Fruit fly (Drosophila melanogaster) whole organism, adult: ENCODE data around the gene CG31869.

ENCODE experiments used
- CG11617 ChIP-seq: fragments of 200-800 bp; sonication (Bioruptor generic); optimal IDR thresholded peaks from 2 replicates; lab custom pipeline; 2017; ENCODE audit warnings: mild to moderate bottlenecking, missing biosample characterization, missing genetic modification reagents, missing genetic modification characterization
- Hr96 ChIP-seq: fragments of 200-800 bp; sonication (Bioruptor generic); optimal IDR thresholded peaks from 2 replicates; lab custom pipeline; 2016; ENCODE audit warnings: missing biosample characterization, missing genetic modification characterization
- cic ChIP-seq: fragments of 200-800 bp; sonication (Bioruptor generic); optimal IDR thresholded peaks from 2 replicates; lab custom pipeline; 2017; ENCODE audit warnings: missing biosample characterization, mild to moderate bottlenecking, missing genetic modification characterization, moderate library complexity
- kay ChIP-seq: fragments of 200-800 bp; sonication (Bioruptor generic); peaks from one replicate; lab custom pipeline; 2016; ENCODE audit warnings: missing biosample characterization, missing genetic modification characterization, borderline replicate concordance

dm6 chr2L:10732343-10732808, 68.5 kb downstream of the CG31869 start, which contains the start of the genes EMC3 and Dpy-30L1:
- TF ChIP-seq CG11617 (GFP tag; lab: Kevin White, UChicago) (peak; percentile 54), cic (no peak), kay (GFP tag; lab: Kevin White, UChicago) (no peak), Hr96 (GFP tag; lab: Kevin White, UChicago) (peak; percentile 53)
